Worm (Caenorhabditis elegans) whole organism, late embryonic: ENCODE measurements around the gene W10G6.1.
A peak's percentile ranks its signal among the peaks of the same experiment; 100 is the strongest.

Source experiments
- C08G9.2 ChIP-seq: sonication (generic microtip); optimal IDR thresholded peaks from 2 replicates; lab custom pipeline; 2016; ENCODE audit warnings: mild to moderate bottlenecking, missing genetic modification characterization, moderate library complexity, missing compliant biosample characterization
- C38D4.7 ChIP-seq: fragments of 200-800 bp; sonication (Bioruptor generic); optimal IDR thresholded peaks from 2 replicates; lab custom pipeline; 2018; ENCODE audit warnings: mild to moderate bottlenecking, missing genetic modification characterization, moderate library complexity, missing compliant biosample characterization
- F13H6.1 ChIP-seq: sonication (generic microtip); optimal IDR thresholded peaks from 2 replicates; lab custom pipeline; 2016; ENCODE audit warnings: missing genetic modification characterization, missing compliant biosample characterization
- K02D7.2 ChIP-seq: sonication (generic microtip); optimal IDR thresholded peaks from 2 replicates; lab custom pipeline; 2017; ENCODE audit warnings: mild to moderate bottlenecking, missing genetic modification characterization, missing compliant biosample characterization
- K09A11.1 ChIP-seq: sonication (generic microtip); optimal IDR thresholded peaks from 2 replicates; lab custom pipeline; 2017; ENCODE audit warnings: antibody characterized with exemption, mild to moderate bottlenecking, missing genetic modification characterization, missing compliant biosample characterization; ENCODE audit not compliant: insufficient read depth
- Y22D7AL.16 ChIP-seq: sonication (generic microtip); optimal IDR thresholded peaks from 2 replicates; lab custom pipeline; 2016; ENCODE audit warnings: missing genetic modification characterization, missing compliant biosample characterization
- ahr-1 ChIP-seq: sonication (generic microtip); optimal IDR thresholded peaks from 2 replicates; lab custom pipeline; 2016; ENCODE audit warnings: missing genetic modification characterization, missing compliant biosample characterization
- ama-1 ChIP-seq: fragments of 150-350 bp; optimal IDR thresholded peaks from 2 replicates; lab custom pipeline; 2014
- ceh-14 ChIP-seq: sonication (generic microtip); optimal IDR thresholded peaks from 2 replicates; lab custom pipeline; 2016; ENCODE audit warnings: missing genotype, missing genetic modification characterization, missing compliant biosample characterization
- ceh-18 ChIP-seq: sonication (generic microtip); optimal IDR thresholded peaks from 2 replicates; lab custom pipeline; 2016; ENCODE audit warnings: missing genetic modification characterization, missing compliant biosample characterization
- ceh-2 ChIP-seq: sonication (generic microtip); optimal IDR thresholded peaks from 2 replicates; lab custom pipeline; 2016; ENCODE audit warnings: missing genotype, missing genetic modification characterization, missing compliant biosample characterization
- ceh-30 ChIP-seq: fragments of 150-350 bp; optimal IDR thresholded peaks from 2 replicates; lab custom pipeline; 2014; ENCODE audit warnings: missing biosample characterization, missing genetic modification characterization
- ceh-31 ChIP-seq: sonication (generic microtip); optimal IDR thresholded peaks from 2 replicates; lab custom pipeline; 2016; ENCODE audit warnings: missing genetic modification characterization, missing compliant biosample characterization
- ceh-34 ChIP-seq: sonication (generic microtip); optimal IDR thresholded peaks from 2 replicates; lab custom pipeline; 2016; ENCODE audit warnings: mild to moderate bottlenecking, missing genetic modification characterization, missing compliant biosample characterization
- ceh-45 ChIP-seq: fragments of 200-800 bp; sonication (Bioruptor generic); IDR thresholded peaks from 2 replicates; pipeline ENCODE4 v1.3.6; 2022; ENCODE audit warnings: missing genetic modification reagents, missing genetic modification characterization, missing compliant biosample characterization
- ceh-48 ChIP-seq: sonication (generic microtip); optimal IDR thresholded peaks from 2 replicates; lab custom pipeline; 2016; ENCODE audit warnings: missing genetic modification characterization, inconsistent platforms, missing compliant biosample characterization
- ceh-9 ChIP-seq: sonication (generic microtip); optimal IDR thresholded peaks from 2 replicates; lab custom pipeline; 2016; ENCODE audit warnings: mild to moderate bottlenecking, missing genetic modification characterization, inconsistent platforms, missing compliant biosample characterization
- che-1 ChIP-seq: sonication (generic microtip); optimal IDR thresholded peaks from 2 replicates; lab custom pipeline; 2016; ENCODE audit warnings: mild to moderate bottlenecking, missing genetic modification characterization, missing compliant biosample characterization
- dve-1 ChIP-seq: sonication (generic microtip); optimal IDR thresholded peaks from 2 replicates; lab custom pipeline; 2017; ENCODE audit warnings: antibody characterized with exemption, mild to moderate bottlenecking, missing genetic modification characterization, missing compliant biosample characterization
- elt-2 ChIP-seq: sonication (generic microtip); optimal IDR thresholded peaks from 2 replicates; lab custom pipeline; 2016; ENCODE audit warnings: missing genetic modification reagents, missing genetic modification characterization, missing compliant biosample characterization
- elt-4 ChIP-seq: sonication (generic microtip); optimal IDR thresholded peaks from 2 replicates; lab custom pipeline; 2016; ENCODE audit warnings: missing genetic modification characterization, missing compliant biosample characterization
- ets-4 ChIP-seq: sonication (generic microtip); optimal IDR thresholded peaks from 2 replicates; lab custom pipeline; 2016; ENCODE audit warnings: missing genetic modification characterization, missing compliant biosample characterization
- eyg-1 ChIP-seq: sonication (generic microtip); optimal IDR thresholded peaks from 2 replicates; lab custom pipeline; 2016; ENCODE audit warnings: missing genotype, missing genetic modification characterization, missing compliant biosample characterization
- fax-1 ChIP-seq: sonication (generic microtip); optimal IDR thresholded peaks from 2 replicates; lab custom pipeline; 2016; ENCODE audit warnings: missing genotype, missing genetic modification characterization, missing compliant biosample characterization
- fkh-6 ChIP-seq: sonication (generic microtip); optimal IDR thresholded peaks from 2 replicates; lab custom pipeline; 2016; ENCODE audit warnings: missing genetic modification characterization, missing compliant biosample characterization
- gmeb-2 ChIP-seq: sonication (generic microtip); optimal IDR thresholded peaks from 2 replicates; lab custom pipeline; 2016; ENCODE audit warnings: missing genetic modification characterization, inconsistent platforms, missing compliant biosample characterization
- hlh-15 ChIP-seq: sonication (generic microtip); optimal IDR thresholded peaks from 2 replicates; lab custom pipeline; 2016; ENCODE audit warnings: missing genetic modification characterization, missing compliant biosample characterization
- hlh-6 ChIP-seq: sonication (generic microtip); optimal IDR thresholded peaks from 2 replicates; lab custom pipeline; 2016; ENCODE audit warnings: missing genotype, missing genetic modification characterization, missing compliant biosample characterization
- lim-6 ChIP-seq: sonication (generic microtip); optimal IDR thresholded peaks from 2 replicates; lab custom pipeline; 2016; ENCODE audit warnings: missing genetic modification characterization, missing compliant biosample characterization
- lin-11 ChIP-seq: fragments of 200-800 bp; sonication (Bioruptor generic); optimal IDR thresholded peaks from 2 replicates; lab custom pipeline; 2018; ENCODE audit warnings: mild to moderate bottlenecking, missing genetic modification characterization, missing compliant biosample characterization
- madf-2 ChIP-seq: sonication (generic microtip); optimal IDR thresholded peaks from 2 replicates; lab custom pipeline; 2017; ENCODE audit warnings: missing genetic modification characterization, missing compliant biosample characterization
- nfya-1 ChIP-seq: sonication (generic microtip); optimal IDR thresholded peaks from 2 replicates; lab custom pipeline; 2017; ENCODE audit warnings: missing genetic modification characterization, mild to moderate bottlenecking, missing compliant biosample characterization, antibody characterized with exemption, moderate library complexity
- nhr-11 ChIP-seq: fragments of 150-350 bp; optimal IDR thresholded peaks from 2 replicates; lab custom pipeline; 2014; ENCODE audit warnings: missing biosample characterization, missing genetic modification characterization
- nhr-232 ChIP-seq: sonication (generic microtip); optimal IDR thresholded peaks from 2 replicates; lab custom pipeline; 2016; ENCODE audit warnings: missing genetic modification characterization, missing compliant biosample characterization
- npax-4 ChIP-seq: sonication (generic microtip); optimal IDR thresholded peaks from 2 replicates; lab custom pipeline; 2016; ENCODE audit warnings: missing genetic modification characterization, missing compliant biosample characterization
- odd-2 ChIP-seq: sonication (generic microtip); optimal IDR thresholded peaks from 2 replicates; lab custom pipeline; 2017; ENCODE audit warnings: antibody characterized with exemption, mild to moderate bottlenecking, missing genetic modification characterization, missing compliant biosample characterization
- pag-3 ChIP-seq: sonication (generic microtip); optimal IDR thresholded peaks from 2 replicates; lab custom pipeline; 2016; ENCODE audit warnings: missing compliant biosample characterization, missing genetic modification characterization, borderline replicate concordance
- pat-9 ChIP-seq: fragments of 200-800 bp; sonication (Bioruptor generic); optimal IDR thresholded peaks from 2 replicates; lab custom pipeline; 2018; ENCODE audit warnings: mild to moderate bottlenecking, missing genetic modification characterization, moderate library complexity, missing compliant biosample characterization
- pax-1 ChIP-seq: fragments of 150-350 bp; optimal IDR thresholded peaks from 2 replicates; lab custom pipeline; 2014; ENCODE audit warnings: missing biosample characterization, missing genetic modification characterization
- pha-2 ChIP-seq: sonication (generic microtip); optimal IDR thresholded peaks from 2 replicates; lab custom pipeline; 2017; ENCODE audit warnings: mild to moderate bottlenecking, missing genetic modification characterization, missing compliant biosample characterization
- pha-4 ChIP-seq: fragments of 150-350 bp; optimal IDR thresholded peaks from 2 replicates; lab custom pipeline; 2018; ENCODE audit warnings: missing biosample characterization, missing genetic modification reagents, missing genetic modification characterization
- pros-1 ChIP-seq: fragments of 150-350 bp; optimal IDR thresholded peaks from 2 replicates; lab custom pipeline; 2014; ENCODE audit warnings: missing biosample characterization, missing genetic modification reagents, missing genetic modification characterization
- rnt-1 ChIP-seq: sonication (generic microtip); optimal IDR thresholded peaks from 2 replicates; lab custom pipeline; 2016; ENCODE audit warnings: missing genetic modification characterization, missing compliant biosample characterization
- sdc-2 ChIP-seq: sonication (generic microtip); optimal IDR thresholded peaks from 2 replicates; lab custom pipeline; 2016; ENCODE audit warnings: missing genotype, missing genetic modification characterization, missing compliant biosample characterization
- sox-2 ChIP-seq: fragments of 200-800 bp; sonication (Bioruptor generic); IDR thresholded peaks from 2 replicates; pipeline ENCODE4 v1.3.6; 2022; ENCODE audit warnings: missing genetic modification reagents, missing genetic modification characterization, missing compliant biosample characterization
- sox-4 ChIP-seq: sonication (generic microtip); optimal IDR thresholded peaks from 2 replicates; lab custom pipeline; 2017; ENCODE audit warnings: mild to moderate bottlenecking, missing genetic modification characterization, inconsistent platforms, missing compliant biosample characterization
- syd-9 ChIP-seq: sonication (generic microtip); optimal IDR thresholded peaks from 2 replicates; lab custom pipeline; 2016; ENCODE audit warnings: mild to moderate bottlenecking, missing genetic modification characterization, moderate library complexity, missing compliant biosample characterization
- tbx-2 ChIP-seq: sonication (generic microtip); optimal IDR thresholded peaks from 2 replicates; lab custom pipeline; 2016; ENCODE audit warnings: missing genetic modification characterization, missing compliant biosample characterization
- tbx-7 ChIP-seq: sonication (generic microtip); optimal IDR thresholded peaks from 2 replicates; lab custom pipeline; 2016; ENCODE audit warnings: missing genotype, missing genetic modification characterization, missing compliant biosample characterization
- unc-3 ChIP-seq, 2 experiments: fragments of 200-800 bp in 1 of 2; sonication (Bioruptor generic) in 1 of 2; sonication (generic microtip) in 1 of 2; conservative IDR thresholded peaks in 1 of 2; optimal IDR thresholded peaks in 1 of 2; 2 replicates each; pipeline versions ENCODE4 v1.3.6 to Lab custom; 2016 to 2022; ENCODE audit warnings: missing compliant biosample characterization in 2 of 2, missing genetic modification characterization in 2 of 2, missing genetic modification reagents in 1 of 2
- unc-86 ChIP-seq: sonication (generic microtip); optimal IDR thresholded peaks from 2 replicates; lab custom pipeline; 2016; ENCODE audit warnings: missing genetic modification characterization, missing compliant biosample characterization
- zip-5 ChIP-seq: sonication (generic microtip); optimal IDR thresholded peaks from 2 replicates; lab custom pipeline; 2016; ENCODE audit warnings: missing genetic modification characterization, missing compliant biosample characterization
- ztf-16 ChIP-seq: sonication (generic microtip); optimal IDR thresholded peaks from 2 replicates; lab custom pipeline; 2017; ENCODE audit warnings: missing genetic modification characterization, missing compliant biosample characterization

Gene W10G6.1

DNA sequence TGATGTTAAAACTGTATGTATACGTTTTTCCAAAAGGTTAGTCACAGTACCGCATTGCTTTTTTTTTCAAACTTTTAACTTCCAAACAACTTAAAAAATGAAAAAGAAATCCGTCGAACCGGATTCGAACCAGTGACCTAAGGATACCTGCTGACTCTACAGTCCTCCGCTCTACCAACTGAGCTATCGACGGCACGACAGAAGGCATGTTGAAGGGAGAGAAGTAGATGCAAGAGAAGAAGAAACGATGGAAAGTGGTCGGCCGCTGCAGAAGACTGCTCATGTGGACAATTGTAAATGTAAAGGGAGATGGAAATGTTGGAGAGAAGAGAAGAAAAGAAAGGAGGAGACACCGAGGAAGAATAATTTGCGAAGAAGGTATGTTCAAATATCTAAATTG is 35.3 kb upstream of the W10G6.1 start:
- TF ChIP-seq pax-1 (tag; lab: Kevin White, UChicago) (peak; percentile 18), ets-4 (tag; lab: Kevin White, UChicago) (peak; percentile 13), sox-2 (GFP tag; lab: Robert Waterston, UW) (peak; percentile 81), zip-5 (tag; lab: Kevin White, UChicago) (peak; percentile 28), ceh-18 (tag; lab: Kevin White, UChicago) (peak; percentile 84), K09A11.1 (tag; lab: Kevin White, UChicago) (peak; percentile 78), ceh-30 (tag; lab: Kevin White, UChicago) (peak; percentile 87), ama-1 (lab: Kevin White, UChicago) (no peak), eyg-1 (tag; lab: Kevin White, UChicago) (peak; percentile 48), unc-86 (tag; lab: Kevin White, UChicago) (peak; percentile 80), che-1 (tag; lab: Kevin White, UChicago) (peak; percentile 82), dve-1 (tag; lab: Kevin White, UChicago) (peak; percentile 84), C38D4.7 (GFP tag; lab: Kevin White, UChicago) (peak; percentile 77), hlh-6 (tag; lab: Kevin White, UChicago) (peak; percentile 87), ztf-16 (tag; lab: Kevin White, UChicago) (peak; percentile 75), ceh-34 (peak; percentile 73), syd-9 (tag; lab: Kevin White, UChicago) (peak; percentile 72), ceh-48 (tag; lab: Kevin White, UChicago) (peak; percentile 68), ceh-45 (GFP tag; lab: Robert Waterston, UW) (peak; percentile 80), pha-2 (tag; lab: Kevin White, UChicago) (peak; percentile 84), ahr-1 (tag; lab: Kevin White, UChicago) (peak; percentile 46), tbx-7 (tag; lab: Kevin White, UChicago) (peak; percentile 49), unc-3 (GFP tag; conservative IDR thresholded peaks at IDR 0.05; lab: Robert Waterston, UW) (peak; percentile 88), unc-3 (tag; optimal IDR thresholded peaks at IDR 0.05; lab: Kevin White, UChicago) (peak; percentile 14), gmeb-2 (peak; percentile 85), fkh-6 (peak; percentile 71), F13H6.1 (tag; lab: Kevin White, UChicago) (peak; percentile 76), pat-9 (peak; percentile 82), nhr-232 (tag; lab: Kevin White, UChicago) (peak; percentile 75), nhr-11 (tag; lab: Kevin White, UChicago) (no peak), C08G9.2 (tag; lab: Kevin White, UChicago) (peak; percentile 84), lin-11 (tag; lab: Kevin White, UChicago) (peak; percentile 65), K02D7.2 (tag; lab: Kevin White, UChicago) (peak; percentile 69), nfya-1 (peak; percentile 83), odd-2 (tag; lab: Kevin White, UChicago) (no peak), sdc-2 (tag; lab: Kevin White, UChicago) (peak; percentile 98), lim-6 (tag; lab: Kevin White, UChicago) (peak; percentile 36), ceh-31 (peak; percentile 81), hlh-15 (peak; percentile 61), npax-4 (tag; lab: Kevin White, UChicago) (peak; percentile 52), rnt-1 (tag; lab: Kevin White, UChicago) (peak; percentile 65), pag-3 (tag; lab: Kevin White, UChicago) (peak; percentile 20), fax-1 (peak; percentile 77), ceh-2 (tag; lab: Kevin White, UChicago) (peak; percentile 72), pha-4 (tag; lab: Kevin White, UChicago) (no peak), Y22D7AL.16 (tag; lab: Kevin White, UChicago) (peak; percentile 79), elt-4 (tag; lab: Kevin White, UChicago) (no peak), sox-4 (peak; percentile 83), pros-1 (no peak), madf-2 (tag; lab: Kevin White, UChicago) (peak; percentile 67), ceh-9 (peak; percentile 63), elt-2 (tag; lab: Kevin White, UChicago) (peak; percentile 92), tbx-2 (tag; lab: Kevin White, UChicago) (peak; percentile 80), ceh-14 (tag; lab: Kevin White, UChicago) (peak; percentile 61)
